Worm (Caenorhabditis elegans) whole organism, early embryonic: ENCODE data around the gene gpx-2.

ENCODE experiments used
- B0310.2 ChIP-seq: sonication (generic microtip); optimal IDR thresholded peaks from 2 replicates; lab custom pipeline; 2016; ENCODE audit warnings: mild to moderate bottlenecking, missing genetic modification characterization, missing compliant biosample characterization
- aly-1 ChIP-seq: sonication (generic microtip); optimal IDR thresholded peaks from 2 replicates; lab custom pipeline; 2016; ENCODE audit warnings: missing genetic modification characterization, missing compliant biosample characterization
- ama-1 ChIP-seq: fragments of 150-350 bp; optimal IDR thresholded peaks from 2 replicates; lab custom pipeline; 2014
- ceh-13 ChIP-seq: fragments of 200-800 bp; sonication (Bioruptor generic); optimal IDR thresholded peaks from 2 replicates; lab custom pipeline; 2018; ENCODE audit warnings: mild to moderate bottlenecking, missing genetic modification characterization, missing compliant biosample characterization
- ceh-36 ChIP-seq: sonication (generic microtip); optimal IDR thresholded peaks from 2 replicates; lab custom pipeline; 2016; ENCODE audit warnings: missing genetic modification characterization, inconsistent platforms, missing compliant biosample characterization
- ets-7 ChIP-seq: sonication (generic microtip); optimal IDR thresholded peaks from 2 replicates; lab custom pipeline; 2016; ENCODE audit warnings: missing genotype, missing genetic modification characterization, missing compliant biosample characterization
- flt-1 ChIP-seq: fragments of 200-800 bp; sonication (Bioruptor generic); IDR thresholded peaks from 2 replicates; pipeline ENCODE4 v1.3.6; 2022; ENCODE audit warnings: missing genetic modification characterization, missing compliant biosample characterization
- hmg-4 ChIP-seq: fragments of 200-800 bp; sonication (Bioruptor generic); optimal IDR thresholded peaks from 2 replicates; lab custom pipeline; 2018; ENCODE audit warnings: mild to moderate bottlenecking, missing genetic modification characterization, missing compliant biosample characterization
- hnd-1 ChIP-seq: sonication (generic microtip); optimal IDR thresholded peaks from 2 replicates; lab custom pipeline; 2016; ENCODE audit warnings: missing genetic modification characterization, missing compliant biosample characterization
- tra-4 ChIP-seq: sonication (generic microtip); optimal IDR thresholded peaks from 2 replicates; lab custom pipeline; 2017; ENCODE audit warnings: missing genetic modification characterization, missing compliant biosample characterization

ce11 chrII:14869644-14870043 is 3.1 kb downstream of the gpx-2 start, which contains the start of gene R05H10.3:
- no peak for TF ChIP-seq ama-1 (lab: Kevin White, UChicago)
- no peak for TF ChIP-seq ceh-36 (tag; lab: Kevin White, UChicago)
- TF ChIP-seq hnd-1 (tag; lab: Kevin White, UChicago) = no peak
- TF ChIP-seq ceh-13 (GFP tag; lab: Kevin White, UChicago) = no peak
- TF ChIP-seq tra-4 (tag; lab: Kevin White, UChicago) = no peak
- no peak for TF ChIP-seq flt-1 (GFP tag; lab: Robert Waterston, UW)
- no peak for TF ChIP-seq hmg-4 (GFP tag; lab: Kevin White, UChicago)
- TF ChIP-seq ets-7 = no peak
- no peak for TF ChIP-seq B0310.2
- no peak for TF ChIP-seq aly-1 (tag; lab: Kevin White, UChicago)
